Fruit fly (Drosophila melanogaster) S2 (cell line): ENCODE measurements around the gene PDZ-GEF.

Experiments used
- CG8478 ChIP-seq: fragments of >200 bp; optimal IDR thresholded peaks from 2 replicates; lab custom pipeline; 2018
- CTCF ChIP-seq, 2 experiments: fragments of >200 bp; optimal IDR thresholded peaks; 2 replicates each; lab custom pipeline; 2018

DNA sequence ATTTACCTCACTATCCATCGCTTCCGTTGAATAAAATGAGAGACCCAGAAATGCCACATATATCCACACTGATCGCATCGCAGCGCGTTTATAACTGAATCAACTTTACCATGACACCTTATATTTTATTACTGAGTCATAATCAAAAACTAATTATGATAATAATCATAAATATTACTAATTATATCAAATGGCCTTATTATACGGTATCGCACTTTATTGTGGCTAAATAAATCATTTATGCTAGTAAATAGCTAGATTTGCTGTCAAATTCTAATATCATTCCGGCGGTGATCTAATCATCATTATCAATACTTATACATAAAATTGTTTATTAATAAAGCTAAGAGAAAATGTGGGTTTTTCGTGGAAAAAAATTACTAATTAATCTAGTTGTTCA is 34.7 kb downstream of the PDZ-GEF start, which contains the start of gene CG9500:
- TF ChIP-seq CTCF (optimal IDR thresholded peaks at IDR 0.05; lab: Kevin White, UChicago) (no peak), CG8478 (lab: Kevin White, UChicago) (no peak)
